Worm (Caenorhabditis elegans) whole organism, L4/young adult: Measurements from ENCODE around the gene glb-22.

Experiments
- W03F9.2 ChIP-seq: fragments of 150-350 bp; optimal IDR thresholded peaks from 2 replicates; lab custom pipeline; 2014; ENCODE audit warnings: missing biosample characterization, missing genetic modification characterization
- him-1 ChIP-seq: sonication (generic microtip); optimal IDR thresholded peaks from 2 replicates; lab custom pipeline; 2016; ENCODE audit warnings: missing genotype, missing genetic modification reagents, missing genetic modification characterization, missing compliant biosample characterization

ce11 chrV:14559312-14559711, 40.8 kb upstream of the glb-22 start, which contains the start of gene srt-32:
- TF ChIP-seq W03F9.2 (tag; lab: Kevin White, UChicago): no peak
- TF ChIP-seq him-1 (tag; lab: Kevin White, UChicago): no peak
